Worm (Caenorhabditis elegans): ENCODE measurements around the gene C44C10.3.

The C44C10.3 gene

ce11 chrX:11666545-11667177 lies 35.7 kb upstream of the C44C10.3 start, which contains the start of gene noca-2 (continued):
- no peak for TF ChIP-seq mdl-1 (tag; optimal IDR thresholded peaks at IDR 0.05)
- TF ChIP-seq elt-3 (tag; optimal IDR thresholded peaks at IDR 0.05): no peak
- no peak for TF ChIP-seq mbf-1 (tag; optimal IDR thresholded peaks at IDR 0.05)
- TF ChIP-seq blmp-1 (tag; optimal IDR thresholded peaks at IDR 0.05; ENCODE audit: insufficient read depth): no peak
- no peak for TF ChIP-seq unc-39 (tag; optimal IDR thresholded peaks at IDR 0.05)
- no peak for TF ChIP-seq snpc-4 (tag; optimal IDR thresholded peaks at IDR 0.05)
- peak; percentile 81 for TF ChIP-seq unc-55 (GFP tag; optimal IDR thresholded peaks at IDR 0.05)
- TF ChIP-seq lin-13 (GFP tag; optimal IDR thresholded peaks at IDR 0.05): no peak
- TF ChIP-seq nhr-77 (tag; optimal IDR thresholded peaks at IDR 0.05): no peak
- TF ChIP-seq ceh-82 (tag; optimal IDR thresholded peaks at IDR 0.05): no peak
- no peak for TF ChIP-seq nhr-12 (tag; optimal IDR thresholded peaks at IDR 0.05)
- TF ChIP-seq mab-5 (tag; optimal IDR thresholded peaks at IDR 0.05): peak; percentile 76
- no peak for TF ChIP-seq dmd-4 (tag; optimal IDR thresholded peaks at IDR 0.05)
- peak; percentile 15 for TF ChIP-seq fos-1 (tag; optimal IDR thresholded peaks at IDR 0.05)
- TF ChIP-seq peb-1 (tag; optimal IDR thresholded peaks at IDR 0.05): no peak
- no peak for TF ChIP-seq unc-62 (GFP tag; optimal IDR thresholded peaks at IDR 0.05)
- TF ChIP-seq lsy-2 (tag; optimal IDR thresholded peaks at IDR 0.05): peak in 1 of 2 experiments; percentile 44
- no peak for TF ChIP-seq gmeb-1 (tag; optimal IDR thresholded peaks at IDR 0.05)
- peak; percentile 55 for TF ChIP-seq zag-1 (tag; optimal IDR thresholded peaks at IDR 0.05)

- peak; percentile 7 for TF ChIP-seq mab-5 (tag; optimal IDR thresholded peaks at IDR 0.05)
- no peak for TF ChIP-seq ztf-11 (tag; optimal IDR thresholded peaks at IDR 0.05)
- TF ChIP-seq ztf-1 (GFP tag; conservative IDR thresholded peaks at IDR 0.05): no peak
- TF ChIP-seq fos-1 (tag; optimal IDR thresholded peaks at IDR 0.05): no peak
- TF ChIP-seq ZK546.5 (tag; optimal IDR thresholded peaks at IDR 0.05): no peak
- no peak for TF ChIP-seq blmp-1 (tag; optimal IDR thresholded peaks at IDR 0.05; ENCODE audit: insufficient read depth)
- no peak for TF ChIP-seq lsy-2 (tag; optimal IDR thresholded peaks at IDR 0.05)
- no peak for TF ChIP-seq unc-55 (GFP tag; optimal IDR thresholded peaks at IDR 0.05)
Measured at ce11 chrX:11673063-11673759, 29.1 kb upstream of the C44C10.3 start.

- TF ChIP-seq nhr-237 (tag; optimal IDR thresholded peaks at IDR 0.05) (no peak), gmeb-1 (tag; optimal IDR thresholded peaks at IDR 0.05) (no peak), blmp-1 (tag; optimal IDR thresholded peaks at IDR 0.05; ENCODE audit: insufficient read depth) (no peak), skn-1 (tag; optimal IDR thresholded peaks at IDR 0.05) (no peak), sma-3 (GFP tag; optimal IDR thresholded peaks at IDR 0.05) (no peak), Y55F3AM.14 (GFP tag; optimal IDR thresholded peaks at IDR 0.05) (no peak), F13H6.1 (tag; optimal IDR thresholded peaks at IDR 0.05) (no peak), sma-9 (GFP tag; optimal IDR thresholded peaks at IDR 0.05) (no peak), sma-9 (tag; optimal IDR thresholded peaks at IDR 0.05) (no peak), zag-1 (tag; optimal IDR thresholded peaks at IDR 0.05) (no peak), elt-3 (tag; optimal IDR thresholded peaks at IDR 0.05) (no peak), elt-1 (tag; optimal IDR thresholded peaks at IDR 0.05) (no peak), unc-39 (tag; optimal IDR thresholded peaks at IDR 0.05) (no peak), nhr-11 (tag; optimal IDR thresholded peaks at IDR 0.05) (no peak), mdl-1 (tag; optimal IDR thresholded peaks at IDR 0.05) (no peak), lin-11 (tag; optimal IDR thresholded peaks at IDR 0.05) (no peak)
Measured at ce11 chrX:11675573-11675972, 26.8 kb upstream of the C44C10.3 start.

ce11 chrX:11679211-11679977 lies 22.9 kb upstream of the C44C10.3 start:
- no peak for TF ChIP-seq ceh-82 (tag; optimal IDR thresholded peaks at IDR 0.05)
- no peak for TF ChIP-seq nhr-23 (tag; optimal IDR thresholded peaks at IDR 0.05)
- TF ChIP-seq nhr-129 (tag; optimal IDR thresholded peaks at IDR 0.05): no peak
- no peak for TF ChIP-seq ztf-1 (GFP tag; conservative IDR thresholded peaks at IDR 0.05)
- TF ChIP-seq mab-5 (tag; optimal IDR thresholded peaks at IDR 0.05): no peak
- TF ChIP-seq lin-39 (tag; optimal IDR thresholded peaks at IDR 0.05): no peak
- TF ChIP-seq nhr-25 (tag; optimal IDR thresholded peaks at IDR 0.05): no peak

Data from whole organism, L2 larva.